Worm (Caenorhabditis elegans): Measurements from ENCODE around the gene T24E12.13.

T24E12.13 gene

ce11 chrII:3786538-3786937 is 713 bp upstream of the T24E12.13 start:
- TF ChIP-seq nhr-28 (tag; optimal IDR thresholded peaks at IDR 0.05) (no peak), zag-1 (tag; optimal IDR thresholded peaks at IDR 0.05) (no peak), elt-1 (tag; optimal IDR thresholded peaks at IDR 0.05) (no peak), nhr-25 (tag; optimal IDR thresholded peaks at IDR 0.05) (no peak), skn-1 (tag; optimal IDR thresholded peaks at IDR 0.05) (peak; percentile 35), nhr-43 (tag; optimal IDR thresholded peaks at IDR 0.05; ENCODE audit: poor library complexity, severe bottlenecking) (no peak), pha-4 (tag; optimal IDR thresholded peaks at IDR 0.05) (peak; percentile 92), nhr-11 (tag; optimal IDR thresholded peaks at IDR 0.05) (no peak), ama-1 (optimal IDR thresholded peaks at IDR 0.05) (no peak), ceh-28 (tag; optimal IDR thresholded peaks at IDR 0.05) (no peak), jun-1 (tag; optimal IDR thresholded peaks at IDR 0.05) (peak; percentile 96), egl-27 (tag; optimal IDR thresholded peaks at IDR 0.05) (peak; percentile 46), nhr-77 (tag; optimal IDR thresholded peaks at IDR 0.05) (no peak), ztf-11 (tag; optimal IDR thresholded peaks at IDR 0.05) (no peak), pqm-1 (tag; optimal IDR thresholded peaks at IDR 0.05) (peak; percentile 100), lin-15B (tag; optimal IDR thresholded peaks at IDR 0.05) (no peak), nhr-76 (tag; optimal IDR thresholded peaks at IDR 0.05) (no peak), lin-39 (tag; optimal IDR thresholded peaks at IDR 0.05) (no peak), elt-2 (tag; optimal IDR thresholded peaks at IDR 0.05) (peak; percentile 100), fkh-10 (GFP tag; optimal IDR thresholded peaks at IDR 0.05) (no peak), mml-1 (tag; optimal IDR thresholded peaks at IDR 0.05) (no peak), hmg-11 (tag; optimal IDR thresholded peaks at IDR 0.05) (no peak), ZK546.5 (tag; optimal IDR thresholded peaks at IDR 0.05) (no peak), mdl-1 (tag; optimal IDR thresholded peaks at IDR 0.05) (no peak), fkh-2 (tag; optimal IDR thresholded peaks at IDR 0.05) (no peak), nhr-23 (tag; optimal IDR thresholded peaks at IDR 0.05) (no peak), unc-62 (GFP tag; optimal IDR thresholded peaks at IDR 0.05) (no peak), fos-1 (tag; optimal IDR thresholded peaks at IDR 0.05) (peak; percentile 63), ceh-9 (tag; optimal IDR thresholded peaks at IDR 0.05) (no peak), ceh-16 (tag; optimal IDR thresholded peaks at IDR 0.05) (no peak), tbx-2 (tag; optimal IDR thresholded peaks at IDR 0.05) (no peak), nfya-1 (tag; optimal IDR thresholded peaks at IDR 0.05; ENCODE audit: insufficient read depth) (no peak), ztf-4 (tag; optimal IDR thresholded peaks at IDR 0.05) (no peak), aly-2 (tag; optimal IDR thresholded peaks at IDR 0.05) (no peak), R02D3.7 (tag; optimal IDR thresholded peaks at IDR 0.05) (no peak), sea-2 (GFP tag; optimal IDR thresholded peaks at IDR 0.05) (no peak), snpc-4 (tag; optimal IDR thresholded peaks at IDR 0.05) (no peak), nhr-67 (tag; optimal IDR thresholded peaks at IDR 0.05) (no peak), ceh-82 (tag; optimal IDR thresholded peaks at IDR 0.05) (no peak)

DNA sequence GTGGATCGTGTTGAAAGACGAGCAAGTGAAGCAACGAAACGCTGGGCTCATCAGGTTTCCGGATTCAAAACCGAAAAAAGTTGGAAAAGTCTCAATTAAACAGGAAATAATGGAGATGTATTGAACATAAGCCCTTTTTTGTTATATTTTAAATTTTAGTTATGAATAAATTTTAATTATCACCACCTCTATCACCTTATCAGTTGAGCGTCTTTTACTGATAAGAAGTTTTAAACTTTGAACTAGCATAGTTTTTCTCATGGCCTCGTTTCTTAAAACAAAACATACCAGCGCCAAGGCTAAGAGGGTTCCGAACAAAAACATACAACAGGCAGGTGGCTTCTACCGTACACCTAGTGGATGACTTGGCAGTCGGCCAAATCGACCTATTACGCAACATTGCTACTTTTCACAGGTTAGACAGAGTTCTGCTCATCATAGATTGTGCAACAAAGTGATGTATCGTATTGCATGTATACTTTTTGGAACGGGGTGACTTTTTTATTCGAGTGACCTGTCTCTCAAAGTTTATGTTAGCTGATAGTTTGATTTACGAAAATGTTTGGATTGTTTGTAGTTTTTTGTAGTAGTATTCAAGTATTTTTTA is 1.2 kb downstream of the T24E12.13 start:
- TF ChIP-seq daf-12 (tag; optimal IDR thresholded peaks at IDR 0.05): no peak
- peak; percentile 7 for TF ChIP-seq pqm-1 (tag; optimal IDR thresholded peaks at IDR 0.05)
- peak; percentile 58 for TF ChIP-seq elt-2 (tag; optimal IDR thresholded peaks at IDR 0.05)

ce11 chrII:3793336-3793735 is 6.1 kb downstream of the T24E12.13 start, which contains the start of gene fbxb-99:
TSS of gene fbxb-99 (minus strand) at chrII:3793436.
- no peak for TF ChIP-seq nhr-67 (tag; optimal IDR thresholded peaks at IDR 0.05)
- TF ChIP-seq lin-15B (tag; optimal IDR thresholded peaks at IDR 0.05): no peak
- no peak for TF ChIP-seq mdl-1 (tag; optimal IDR thresholded peaks at IDR 0.05)
- no peak for TF ChIP-seq pqm-1 (tag; optimal IDR thresholded peaks at IDR 0.05)
- no peak for TF ChIP-seq mml-1 (tag; optimal IDR thresholded peaks at IDR 0.05)
- TF ChIP-seq elt-3 (tag; optimal IDR thresholded peaks at IDR 0.05): no peak
- TF ChIP-seq jun-1 (tag; optimal IDR thresholded peaks at IDR 0.05): no peak
- no peak for TF ChIP-seq snpc-4 (tag; optimal IDR thresholded peaks at IDR 0.05)
- no peak for TF ChIP-seq nhr-12 (tag; optimal IDR thresholded peaks at IDR 0.05)
- TF ChIP-seq fkh-2 (tag; optimal IDR thresholded peaks at IDR 0.05): no peak

All from whole organism, L3 larva.